Fruit fly (Drosophila melanogaster) whole organism, embryonic: Measurements from ENCODE around the gene wrd.
A peak's percentile ranks its signal among the peaks of the same experiment; 100 is the strongest.

Experiments
- Antp ChIP-seq: fragments of 200-800 bp; sonication (Bioruptor generic); optimal IDR thresholded peaks from 3 replicates; lab custom pipeline; 2016; ENCODE audit warnings: missing biosample characterization, missing genetic modification characterization
- Atf-2 ChIP-seq: fragments of 200-800 bp; sonication (Bioruptor generic); optimal IDR thresholded peaks from 2 replicates; lab custom pipeline; 2016; ENCODE audit warnings: missing biosample characterization, missing genetic modification characterization
- Blimp-1 ChIP-seq: fragments of 200-800 bp; sonication (Bioruptor generic); optimal IDR thresholded peaks from 3 replicates; lab custom pipeline; 2018; ENCODE audit warnings: missing biosample characterization, missing genetic modification characterization, mild to moderate bottlenecking, moderate library complexity, missing genetic modification reagents
- CG10209 ChIP-seq: fragments of 200-800 bp; sonication (Bioruptor generic); optimal IDR thresholded peaks from 3 replicates; lab custom pipeline; 2017; ENCODE audit warnings: missing biosample characterization, mild to moderate bottlenecking, missing genetic modification characterization, missing genetic modification reagents
- CG10274 ChIP-seq: fragments of 200-800 bp; sonication (Bioruptor generic); optimal IDR thresholded peaks from 3 replicates; lab custom pipeline; 2017; ENCODE audit warnings: missing biosample characterization, mild to moderate bottlenecking, missing genetic modification characterization
- CG10431 ChIP-seq: fragments of 200-800 bp; sonication (Bioruptor generic); optimal IDR thresholded peaks from 3 replicates; lab custom pipeline; 2018; ENCODE audit warnings: missing biosample characterization, mild to moderate bottlenecking, missing genetic modification characterization
- CG10654 ChIP-seq: fragments of 200-800 bp; sonication (Bioruptor generic); optimal IDR thresholded peaks from 2 replicates; lab custom pipeline; 2016; ENCODE audit warnings: missing biosample characterization, missing genetic modification characterization
- CG11247 ChIP-seq: fragments of 200-800 bp; sonication (Bioruptor generic); IDR thresholded peaks from 2 replicates; pipeline ENCODE4 v1.3.6; 2022; ENCODE audit warnings: missing biosample characterization, missing genetic modification characterization
- CG11398 ChIP-seq: fragments of 200-800 bp; sonication (Bioruptor generic); optimal IDR thresholded peaks from 2 replicates; lab custom pipeline; 2016; ENCODE audit warnings: missing biosample characterization, missing genetic modification characterization
- CG12236 ChIP-seq: fragments of 200-800 bp; sonication (Bioruptor generic); optimal IDR thresholded peaks from 2 replicates; lab custom pipeline; 2016; ENCODE audit warnings: missing biosample characterization, missing genetic modification characterization
- CG16863 ChIP-seq: fragments of 200-800 bp; sonication (Bioruptor generic); optimal IDR thresholded peaks from 3 replicates; lab custom pipeline; 2016; ENCODE audit warnings: missing biosample characterization, missing genetic modification characterization
- CG17186 ChIP-seq: fragments of 200-800 bp; sonication (Bioruptor generic); optimal IDR thresholded peaks from 3 replicates; lab custom pipeline; 2017; ENCODE audit warnings: missing biosample characterization, missing genetic modification reagents, missing genetic modification characterization
- CG17328 ChIP-seq: fragments of 200-800 bp; sonication (Bioruptor generic); IDR thresholded peaks from 2 replicates; pipeline ENCODE4 v1.3.6; 2022; ENCODE audit warnings: missing biosample characterization, missing genetic modification characterization
- CG17912 ChIP-seq: fragments of 200-800 bp; sonication (Bioruptor generic); optimal IDR thresholded peaks from 2 replicates; lab custom pipeline; 2018; ENCODE audit warnings: missing biosample characterization, mild to moderate bottlenecking, missing genetic modification characterization
- CG2116 ChIP-seq: fragments of 200-800 bp; sonication (Bioruptor generic); optimal IDR thresholded peaks from 3 replicates; lab custom pipeline; 2018; ENCODE audit warnings: missing biosample characterization, mild to moderate bottlenecking, missing genetic modification characterization
- CG30403 ChIP-seq: fragments of 200-800 bp; sonication (Bioruptor generic); optimal IDR thresholded peaks from 3 replicates; lab custom pipeline; 2016; ENCODE audit warnings: missing biosample characterization, missing genetic modification characterization
- CG34422 ChIP-seq: fragments of 200-800 bp; sonication (Bioruptor generic); IDR thresholded peaks from 3 replicates; pipeline ENCODE4 v1.3.6; 2022; ENCODE audit warnings: missing biosample characterization, missing genetic modification characterization
- CG5245 ChIP-seq: fragments of 200-800 bp; sonication (Bioruptor generic); optimal IDR thresholded peaks from 3 replicates; lab custom pipeline; 2016; ENCODE audit warnings: missing biosample characterization, missing genetic modification characterization
- CG6689 ChIP-seq: fragments of 200-800 bp; sonication (Bioruptor generic); IDR thresholded peaks from 2 replicates; pipeline ENCODE4 v1.3.6; 2022; ENCODE audit warnings: missing biosample characterization, missing genetic modification characterization
- CG7987 ChIP-seq: fragments of 200-800 bp; sonication (Bioruptor generic); optimal IDR thresholded peaks from 2 replicates; lab custom pipeline; 2018; ENCODE audit warnings: missing biosample characterization, mild to moderate bottlenecking, missing genetic modification characterization, moderate library complexity
- CG8290 ChIP-seq, 3 experiments: fragments of 200-800 bp; sonication (Bioruptor generic); optimal IDR thresholded peaks; 2 replicates each; lab custom pipeline; 2016 to 2019; ENCODE audit warnings: missing biosample characterization in 3 of 3, missing genetic modification characterization in 3 of 3, mild to moderate bottlenecking in 2 of 3, moderate library complexity in 1 of 3
- CG9876 ChIP-seq: fragments of 200-800 bp; sonication (Bioruptor generic); optimal IDR thresholded peaks from 2 replicates; lab custom pipeline; 2016; ENCODE audit warnings: missing biosample characterization, missing genetic modification characterization
- D ChIP-seq, 2 experiments: fragments of 200-800 bp in 1 of 2; fragments of >200 bp in 1 of 2; sonication (Bioruptor generic) in 1 of 2; optimal IDR thresholded peaks; 2 replicates in 1 of 2; 3 replicates in 1 of 2; lab custom pipeline; 2017; ENCODE audit warnings: mild to moderate bottlenecking in 1 of 2, missing biosample characterization in 1 of 2, missing genetic modification characterization in 1 of 2, missing genetic modification reagents in 1 of 2
- Dbx ChIP-seq: fragments of 200-800 bp; sonication (Bioruptor generic); IDR thresholded peaks from 3 replicates; pipeline ENCODE4 v1.3.6; 2022; ENCODE audit warnings: missing biosample characterization, missing genetic modification characterization
- H2.0 ChIP-seq: fragments of 200-800 bp; sonication (Bioruptor generic); IDR thresholded peaks from 2 replicates; pipeline ENCODE4 v1.3.6; 2022; ENCODE audit warnings: missing biosample characterization, missing genetic modification characterization
- HmgZ ChIP-seq: fragments of 200-800 bp; sonication (Bioruptor generic); optimal IDR thresholded peaks from 2 replicates; lab custom pipeline; 2018; ENCODE audit warnings: missing biosample characterization, mild to moderate bottlenecking, missing genetic modification characterization
- Hr78 ChIP-seq, 2 experiments: fragments of 200-800 bp in 1 of 2; fragments of >200 bp in 1 of 2; sonication (Bioruptor generic) in 1 of 2; optimal IDR thresholded peaks; 2 replicates each; lab custom pipeline; 2017 to 2019; ENCODE audit warnings: missing biosample characterization in 2 of 2, missing genetic modification characterization in 2 of 2, mild to moderate bottlenecking in 1 of 2, moderate library complexity in 1 of 2
- Rfx ChIP-seq: fragments of 200-800 bp; sonication (Bioruptor generic); IDR thresholded peaks from 2 replicates; pipeline ENCODE4 v1.3.6; 2022; ENCODE audit warnings: missing biosample characterization, missing genetic modification characterization
- Trl ChIP-seq, 3 experiments: fragments of >200 bp in 2 of 3; fragments of 200-800 bp in 1 of 3; sonication (Bioruptor generic) in 1 of 3; optimal IDR thresholded peaks; 2 replicates in 1 of 3; 3 replicates in 2 of 3; lab custom pipeline; 2016 to 2017; ENCODE audit warnings: missing biosample characterization in 1 of 3, missing genetic modification characterization in 1 of 3
- bbx ChIP-seq: fragments of 200-800 bp; sonication (Bioruptor generic); IDR thresholded peaks from 2 replicates; pipeline ENCODE4 v1.3.6; 2022; ENCODE audit warnings: missing biosample characterization, missing genetic modification characterization; ENCODE audit not compliant: partially characterized antibody
- croc ChIP-seq: fragments of 200-800 bp; sonication (Bioruptor generic); conservative IDR thresholded peaks from 3 replicates; pipeline ENCODE4 v1.3.6; 2022; ENCODE audit warnings: missing biosample characterization, missing genetic modification characterization
- cwo ChIP-seq: fragments of 200-800 bp; sonication (Bioruptor generic); optimal IDR thresholded peaks from 3 replicates; lab custom pipeline; 2017; ENCODE audit warnings: missing biosample characterization, missing genetic modification characterization, mild to moderate bottlenecking, moderate library complexity, missing genetic modification reagents
- dati ChIP-seq: fragments of 200-800 bp; sonication (Bioruptor generic); IDR thresholded peaks from 2 replicates; pipeline ENCODE4 v1.3.6; 2022; ENCODE audit warnings: missing biosample characterization, missing genetic modification characterization
- disco-r ChIP-seq: fragments of 200-800 bp; sonication (Bioruptor generic); optimal IDR thresholded peaks from 2 replicates; lab custom pipeline; 2016; ENCODE audit warnings: missing biosample characterization, missing genetic modification characterization
- dpn ChIP-seq, 2 experiments: fragments of 200-800 bp; sonication (Bioruptor generic); optimal IDR thresholded peaks; 3 replicates each; lab custom pipeline; 2016; ENCODE audit warnings: missing biosample characterization in 2 of 2, missing genetic modification characterization in 2 of 2
- fru ChIP-seq: fragments of >200 bp; optimal IDR thresholded peaks from 2 replicates; lab custom pipeline; 2017
- gro ChIP-seq: fragments of 200-800 bp; sonication (Bioruptor generic); optimal IDR thresholded peaks from 2 replicates; lab custom pipeline; 2016; ENCODE audit warnings: missing biosample characterization, missing genetic modification characterization
- gsb-n ChIP-seq: fragments of 200-800 bp; sonication (Bioruptor generic); optimal IDR thresholded peaks from 3 replicates; lab custom pipeline; 2018; ENCODE audit warnings: missing biosample characterization, mild to moderate bottlenecking, missing genetic modification characterization
- insv ChIP-seq, 2 experiments: fragments of 200-800 bp; sonication (Bioruptor generic); optimal IDR thresholded peaks; 3 replicates each; lab custom pipeline; 2016 to 2018; ENCODE audit warnings: missing biosample characterization in 2 of 2, missing genetic modification characterization in 2 of 2
- otp ChIP-seq: fragments of 200-800 bp; sonication (Bioruptor generic); IDR thresholded peaks from 3 replicates; pipeline ENCODE4, ENCODE4 v1.3.6; 2022; ENCODE audit warnings: missing biosample characterization, missing genetic modification characterization
- peb ChIP-seq: fragments of 200-800 bp; sonication (Bioruptor generic); IDR thresholded peaks from 2 replicates; pipeline ENCODE4 v1.3.6; 2022; ENCODE audit warnings: missing biosample characterization, missing genetic modification characterization
- row ChIP-seq: fragments of 200-800 bp; sonication (Bioruptor generic); IDR thresholded peaks from 3 replicates; pipeline ENCODE4 v1.3.6; 2022; ENCODE audit warnings: missing biosample characterization, missing genetic modification characterization
- sc ChIP-seq, 3 experiments: fragments of >200 bp in 2 of 3; fragments of 200-800 bp in 1 of 3; sonication (Bioruptor generic) in 1 of 3; optimal IDR thresholded peaks; 2 replicates in 2 of 3; 3 replicates in 1 of 3; lab custom pipeline; 2017; ENCODE audit warnings: mild to moderate bottlenecking in 1 of 3, missing biosample characterization in 1 of 3, missing genetic modification characterization in 1 of 3, missing genetic modification reagents in 1 of 3
- sqz ChIP-seq: fragments of 200-800 bp; sonication (Bioruptor generic); optimal IDR thresholded peaks from 3 replicates; lab custom pipeline; 2018; ENCODE audit warnings: missing biosample characterization, mild to moderate bottlenecking, missing genetic modification characterization
- tio ChIP-seq: fragments of 200-800 bp; sonication (Bioruptor generic); optimal IDR thresholded peaks from 2 replicates; lab custom pipeline; 2017; ENCODE audit warnings: missing biosample characterization, missing genetic modification characterization, inconsistent platforms
- tx ChIP-seq: fragments of 200-800 bp; sonication (Bioruptor generic); optimal IDR thresholded peaks from 2 replicates; lab custom pipeline; 2016; ENCODE audit warnings: missing biosample characterization, missing genetic modification characterization
- vfl ChIP-seq: fragments of 200-800 bp; sonication (Bioruptor generic); optimal IDR thresholded peaks from 2 replicates; lab custom pipeline; 2016; ENCODE audit warnings: missing biosample characterization, missing genetic modification characterization
- zen ChIP-seq: fragments of 200-800 bp; sonication (Bioruptor generic); optimal IDR thresholded peaks from 3 replicates; lab custom pipeline; 2018; ENCODE audit warnings: missing biosample characterization, mild to moderate bottlenecking, missing genetic modification characterization, moderate library complexity

The wrd gene

DNA sequence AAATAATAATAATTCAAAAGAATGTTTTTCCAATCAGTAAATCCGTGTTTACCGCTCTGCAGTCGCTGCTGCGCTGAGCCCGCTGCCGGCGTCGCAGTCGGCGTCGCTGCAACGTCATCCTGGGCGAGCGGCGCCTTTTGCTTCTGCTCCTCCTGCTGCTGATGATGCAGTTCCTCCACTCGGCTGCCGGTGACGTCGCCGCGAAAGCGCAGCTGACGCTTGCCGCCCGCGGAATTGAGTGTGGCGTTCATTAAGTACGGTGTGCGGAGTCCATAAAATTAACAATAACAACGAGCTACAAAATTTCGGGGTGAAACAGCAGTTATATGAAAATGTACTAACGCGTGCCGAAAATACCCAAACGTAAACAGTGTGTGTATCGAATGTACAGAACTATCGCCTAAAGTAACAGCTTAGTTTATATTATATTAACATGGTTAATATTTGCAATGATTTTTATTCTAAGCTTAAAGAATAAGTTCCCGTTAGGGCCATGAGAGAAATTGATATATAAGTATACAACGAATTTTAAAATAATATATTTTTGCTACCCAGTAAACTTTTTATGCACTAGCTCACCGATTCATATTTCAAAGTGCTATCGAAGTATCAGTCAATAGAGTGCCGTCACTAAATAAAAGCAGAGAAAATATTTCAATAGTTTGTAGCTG is 3.4 kb upstream of the wrd start, which contains the start of the genes CG7218 and Cbp20 (continued):
- TF ChIP-seq CG2116 (GFP tag; lab: Kevin White, UChicago) (peak; percentile 83), CG5245 (peak; percentile 55), CG6689 (GFP tag; lab: Robert Waterston, UW) (peak; percentile 65), HmgZ (peak; percentile 65), CG10431 (GFP tag; lab: Kevin White, UChicago) (no peak), bbx (GFP tag; lab: Robert Waterston, UW) (peak; percentile 74), dpn (GFP tag; optimal IDR thresholded peaks at IDR 0.05; lab: Kevin White, UChicago) (peak; percentile 63 to 82), D (optimal IDR thresholded peaks at IDR 0.05; lab: Kevin White, UChicago) (no peak), D (GFP tag; optimal IDR thresholded peaks at IDR 0.05; lab: Kevin White, UChicago) (no peak), CG17912 (GFP tag; lab: Kevin White, UChicago) (no peak), vfl (GFP tag; lab: Kevin White, UChicago) (peak; percentile 75), CG12236 (no peak), fru (lab: Kevin White, UChicago) (no peak), CG7987 (peak; percentile 54), dati (GFP tag; lab: Robert Waterston, UW) (0 out of 2 replicates have a peak, but pooled peaks have one; percentile 26), row (GFP tag; lab: Robert Waterston, UW) (peak; percentile 91), sc (optimal IDR thresholded peaks at IDR 0.05; lab: Kevin White, UChicago) (no peak), sc (GFP tag; optimal IDR thresholded peaks at IDR 0.05; lab: Kevin White, UChicago) (peak; percentile 37), Hr78 (GFP tag; optimal IDR thresholded peaks at IDR 0.05; lab: Kevin White, UChicago) (no peak), CG34422 (GFP tag; lab: Robert Waterston, UW) (peak; percentile 23; the same call in 2 of the 3 replicates), Antp (GFP tag; lab: Kevin White, UChicago) (peak; percentile 62), gsb-n (tag; lab: Kevin White, UChicago) (peak; percentile 20), tio (GFP tag; lab: Kevin White, UChicago) (no peak), CG8290 (GFP tag; optimal IDR thresholded peaks at IDR 0.05; lab: Kevin White, UChicago) (peak; percentile 56), CG8290 (tag; optimal IDR thresholded peaks at IDR 0.05; lab: Kevin White, UChicago) (peak; percentile 52 to 79), H2.0 (peak; percentile 86), Atf-2 (peak; percentile 8), cwo (peak; percentile 49), CG30403 (peak; percentile 83), Trl (optimal IDR thresholded peaks at IDR 0.05; lab: Kevin White, UChicago) (no peak), Trl (GFP tag; optimal IDR thresholded peaks at IDR 0.05; lab: Kevin White, UChicago) (peak; percentile 58), CG16863 (peak; percentile 47), sqz (GFP tag; lab: Kevin White, UChicago) (no peak), Blimp-1 (GFP tag; lab: Kevin White, UChicago) (peak; percentile 54), zen (tag; lab: Kevin White, UChicago) (peak; percentile 16), CG9876 (no peak), Dbx (peak; percentile 91), disco-r (no peak), insv (GFP tag; optimal IDR thresholded peaks at IDR 0.05; lab: Kevin White, UChicago) (peak in 1 of 2 experiments; percentile 75), CG10274 (no peak), peb (GFP tag; lab: Robert Waterston, UW) (peak; percentile 25; the same call in 1 of the 2 replicates), tx (GFP tag; lab: Kevin White, UChicago) (peak; percentile 20), CG11398 (GFP tag; lab: Kevin White, UChicago) (no peak), CG11247 (GFP tag; lab: Robert Waterston, UW) (peak; percentile 80), CG10209 (GFP tag; lab: Kevin White, UChicago) (peak; percentile 54), otp (peak; percentile 12; the same call in 1 of the 3 replicates), Rfx (GFP tag; lab: Robert Waterston, UW) (peak; percentile 93), CG17328 (GFP tag; lab: Robert Waterston, UW) (peak; percentile 65), CG17186 (GFP tag; lab: Kevin White, UChicago) (peak; percentile 22), croc (GFP tag; lab: Robert Waterston, UW) (peak; percentile 23; the same call in 1 of the 3 replicates), gro (GFP tag; lab: Kevin White, UChicago) (peak; percentile 10), CG10654 (peak; percentile 50)
